Fruit fly (Drosophila melanogaster) whole organism, wandering third instar larva: Measurements from ENCODE around the gene CG8236.

Experiments used
- Abd-B ChIP-seq: fragments of >200 bp; optimal IDR thresholded peaks from 2 replicates; lab custom pipeline; 2017; ENCODE audit warnings: missing biosample characterization, missing genetic modification characterization
- CG32264 ChIP-seq: fragments of 200-800 bp; sonication (Bioruptor generic); optimal IDR thresholded peaks from 2 replicates; lab custom pipeline; 2016; ENCODE audit warnings: missing biosample characterization, missing genetic modification characterization
- CG9705 ChIP-seq: fragments of 200-800 bp; sonication (Bioruptor generic); optimal IDR thresholded peaks from 2 replicates; lab custom pipeline; 2018; ENCODE audit warnings: missing biosample characterization, mild to moderate bottlenecking, missing genetic modification characterization
- CrebA ChIP-seq: fragments of 200-800 bp; sonication (Bioruptor generic); optimal IDR thresholded peaks from 2 replicates; lab custom pipeline; 2016; ENCODE audit warnings: missing biosample characterization, mild to moderate bottlenecking, missing genetic modification characterization, borderline replicate concordance
- Dfd ChIP-seq: fragments of >200 bp; optimal IDR thresholded peaks from 2 replicates; lab custom pipeline; 2017; ENCODE audit warnings: missing biosample characterization, missing genetic modification characterization
- Dif ChIP-seq: fragments of 200-275, 200-300 bp; sonication (Bioruptor generic); optimal IDR thresholded peaks from 2 replicates; lab custom pipeline; 2018; ENCODE audit warnings: missing biosample characterization, missing genetic modification characterization; ENCODE audit not compliant: partially characterized antibody
- GATAd ChIP-seq: sonication (Bioruptor generic); optimal IDR thresholded peaks from 2 replicates; lab custom pipeline; 2016; ENCODE audit warnings: missing biosample characterization, missing genetic modification characterization
- HLH106 ChIP-seq: fragments of 200-800 bp; optimal IDR thresholded peaks from 3 replicates; lab custom pipeline; 2019; ENCODE audit warnings: missing biosample characterization, mild to moderate bottlenecking, missing genetic modification characterization, moderate library complexity
- Hnf4 ChIP-seq: fragments of 200-800 bp; sonication (Bioruptor generic); optimal IDR thresholded peaks from 2 replicates; lab custom pipeline; 2016; ENCODE audit warnings: missing biosample characterization, mild to moderate bottlenecking, missing genetic modification characterization
- Hr78 ChIP-seq: fragments of >200 bp; optimal IDR thresholded peaks from 2 replicates; lab custom pipeline; 2017; ENCODE audit warnings: missing biosample characterization, missing genetic modification characterization
- Hr83 ChIP-seq: fragments of 200-300 bp; sonication (Bioruptor generic); optimal IDR thresholded peaks from 2 replicates; lab custom pipeline; 2016; ENCODE audit warnings: missing biosample characterization, mild to moderate bottlenecking, missing genetic modification characterization, moderate library complexity; ENCODE audit not compliant: poor library complexity, severe bottlenecking
- Jra ChIP-seq: sonication (Bioruptor generic); optimal IDR thresholded peaks from 2 replicates; lab custom pipeline; 2016; ENCODE audit warnings: missing biosample characterization, missing genetic modification characterization
- Mio ChIP-seq: sonication (Bioruptor generic); optimal IDR thresholded peaks from 2 replicates; lab custom pipeline; 2016; ENCODE audit warnings: missing biosample characterization, missing genetic modification characterization
- Myc ChIP-seq: fragments of >200 bp; optimal IDR thresholded peaks from 2 replicates; lab custom pipeline; 2017
- N ChIP-seq: fragments of >200 bp; optimal IDR thresholded peaks from 2 replicates; lab custom pipeline; 2018; ENCODE audit warnings: missing biosample characterization, missing external identifiers, missing genetic modification characterization
- OdsH ChIP-seq: fragments of 200-800 bp; sonication (Bioruptor generic); optimal IDR thresholded peaks from 2 replicates; lab custom pipeline; 2016; ENCODE audit warnings: missing biosample characterization, mild to moderate bottlenecking, missing genetic modification characterization
- Rel ChIP-seq, 2 experiments: fragments of 200-800 bp; sonication (Bioruptor generic) in 1 of 2; optimal IDR thresholded peaks; 2 replicates in 1 of 2; 3 replicates in 1 of 2; lab custom pipeline; 2016 to 2019; ENCODE audit warnings: mild to moderate bottlenecking in 2 of 2, missing biosample characterization in 2 of 2, missing genetic modification characterization in 2 of 2, moderate library complexity in 1 of 2
- Sp1 ChIP-seq: fragments of 200-800 bp; sonication (Bioruptor generic); optimal IDR thresholded peaks from 3 replicates; lab custom pipeline; 2019; ENCODE audit warnings: missing biosample characterization, mild to moderate bottlenecking, missing genetic modification characterization, moderate library complexity
- Vsx2 ChIP-seq: fragments of 200-300, 225-300 bp; sonication (Bioruptor generic); optimal IDR thresholded peaks from 2 replicates; lab custom pipeline; 2018; ENCODE audit warnings: missing biosample characterization, missing genetic modification characterization; ENCODE audit not compliant: partially characterized antibody
- br ChIP-seq: fragments of 200-800 bp; sonication (Bioruptor generic); optimal IDR thresholded peaks from 2 replicates; lab custom pipeline; 2016; ENCODE audit warnings: missing biosample characterization, missing genetic modification characterization
- brk ChIP-seq: fragments of 200-800 bp; sonication (Bioruptor generic); optimal IDR thresholded peaks from 2 replicates; lab custom pipeline; 2016; ENCODE audit warnings: missing biosample characterization, mild to moderate bottlenecking, missing genetic modification characterization
- dl ChIP-seq, 2 experiments: fragments of 175-275, 200-275 bp in 1 of 2; fragments of 200-275 bp in 1 of 2; sonication (Bioruptor generic); optimal IDR thresholded peaks; lab custom pipeline; 2018; ENCODE audit warnings: mild to moderate bottlenecking in 2 of 2, missing biosample characterization in 2 of 2, missing genetic modification characterization in 2 of 2, moderate library complexity in 2 of 2; ENCODE audit not compliant: partially characterized antibody in 2 of 2, insufficient read depth in 1 of 2
- dmrt93B ChIP-seq: fragments of 200-800 bp; sonication (Bioruptor generic); optimal IDR thresholded peaks from 2 replicates; lab custom pipeline; 2018; ENCODE audit warnings: missing biosample characterization, mild to moderate bottlenecking, missing genetic modification characterization
- dsf ChIP-seq: sonication (Bioruptor generic); optimal IDR thresholded peaks from 2 replicates; lab custom pipeline; 2016; ENCODE audit warnings: missing biosample characterization, missing genetic modification characterization, borderline replicate concordance
- ey ChIP-seq: fragments of 200-800 bp; sonication (Bioruptor generic); optimal IDR thresholded peaks from 2 replicates; lab custom pipeline; 2016; ENCODE audit warnings: missing biosample characterization, missing genetic modification characterization
- foxo ChIP-seq, 2 experiments: fragments of 200-800 bp; sonication (Bioruptor generic); optimal IDR thresholded peaks; 2 replicates in 1 of 2; 3 replicates in 1 of 2; lab custom pipeline; 2016 to 2017; ENCODE audit warnings: missing biosample characterization in 2 of 2, missing genetic modification characterization in 2 of 2
- fru ChIP-seq: fragments of 200-800 bp; sonication (Bioruptor generic); optimal IDR thresholded peaks from 3 replicates; lab custom pipeline; 2016; ENCODE audit warnings: missing biosample characterization, mild to moderate bottlenecking, missing genetic modification characterization
- h ChIP-seq: fragments of 200-800 bp; sonication (Bioruptor generic); optimal IDR thresholded peaks from 3 replicates; lab custom pipeline; 2016; ENCODE audit warnings: missing biosample characterization, mild to moderate bottlenecking, missing genetic modification characterization
- jim ChIP-seq: fragments of 175-275, 200-325 bp; sonication (Bioruptor generic); optimal IDR thresholded peaks from 2 replicates; lab custom pipeline; 2016; ENCODE audit warnings: missing biosample characterization, mild to moderate bottlenecking, missing genetic modification characterization
- lola ChIP-seq: fragments of >200 bp; optimal IDR thresholded peaks from 2 replicates; lab custom pipeline; 2017; ENCODE audit warnings: missing biosample characterization, missing genetic modification characterization
- pan ChIP-seq: fragments of >200 bp; optimal IDR thresholded peaks from 2 replicates; lab custom pipeline; 2017
- psq ChIP-seq: fragments of 200-800 bp; sonication (Bioruptor generic); optimal IDR thresholded peaks from 3 replicates; lab custom pipeline; 2017; ENCODE audit warnings: missing biosample characterization, mild to moderate bottlenecking, missing genetic modification characterization, moderate library complexity
- rgr ChIP-seq: fragments of 200-800 bp; sonication (Bioruptor generic); optimal IDR thresholded peaks from 3 replicates; lab custom pipeline; 2016; ENCODE audit warnings: missing biosample characterization, mild to moderate bottlenecking, missing genetic modification characterization
- sage ChIP-seq: fragments of 200-800 bp; sonication (Bioruptor generic); optimal IDR thresholded peaks from 2 replicates; lab custom pipeline; 2016; ENCODE audit warnings: missing biosample characterization, mild to moderate bottlenecking, missing genetic modification characterization
- sv ChIP-seq: fragments of 200-800 bp; sonication (Bioruptor generic); optimal IDR thresholded peaks from 3 replicates; lab custom pipeline; 2016; ENCODE audit warnings: missing biosample characterization, missing genetic modification characterization
- tai ChIP-seq: sonication (Bioruptor generic); optimal IDR thresholded peaks from 2 replicates; lab custom pipeline; 2016; ENCODE audit warnings: missing biosample characterization, missing genetic modification characterization
- usp ChIP-seq: fragments of >200 bp; optimal IDR thresholded peaks from 2 replicates; lab custom pipeline; 2017; ENCODE audit warnings: missing biosample characterization, missing genetic modification characterization
- woc ChIP-seq: sonication (Bioruptor generic); optimal IDR thresholded peaks from 2 replicates; lab custom pipeline; 2016; ENCODE audit warnings: missing biosample characterization, mild to moderate bottlenecking, missing genetic modification characterization

The CG8236 gene

DNA sequence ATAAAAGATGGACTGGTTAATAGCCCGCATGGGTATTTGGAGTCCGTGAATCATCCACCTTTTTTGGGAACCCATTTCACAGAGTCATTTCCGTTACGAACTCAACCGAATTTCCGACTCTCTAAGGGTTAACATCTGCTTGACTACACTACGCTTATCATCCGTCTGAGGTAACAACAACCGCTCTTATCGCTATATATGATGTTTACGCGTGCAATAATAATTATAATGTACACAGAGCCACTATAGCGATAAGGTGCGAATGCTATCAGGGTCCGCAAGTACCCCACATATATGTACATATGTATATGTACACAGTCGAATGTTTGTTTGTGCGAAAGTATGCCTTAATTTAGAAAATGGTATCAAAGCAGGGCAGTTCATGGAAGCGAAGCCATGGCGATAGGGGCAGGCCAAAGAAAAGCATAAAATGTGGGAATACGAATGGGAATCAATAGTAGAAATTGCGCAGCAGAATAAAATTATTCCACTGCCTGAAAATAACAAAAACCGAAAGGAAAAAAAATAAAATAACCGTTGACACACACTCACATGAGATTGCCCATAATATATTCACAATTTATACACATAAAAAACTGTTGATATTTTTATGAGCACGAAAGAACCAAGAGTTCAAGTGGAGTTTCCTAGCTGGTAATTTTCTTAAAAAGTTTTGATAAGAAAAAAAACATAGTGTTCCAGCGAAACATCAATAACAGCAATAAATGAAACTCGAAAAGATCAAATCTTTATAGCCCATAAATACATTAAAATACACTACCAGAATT lies 41.4 kb downstream of the CG8236 start:
- TF ChIP-seq woc (GFP tag; lab: Kevin White, UChicago), result no peak
- TF ChIP-seq h, result peak; percentile 92
- no peak for TF ChIP-seq pan (lab: Kevin White, UChicago)
- peak; percentile 32 for TF ChIP-seq HLH106 (tag; lab: Kevin White, UChicago)
- TF ChIP-seq Jra (GFP tag; lab: Kevin White, UChicago), result peak; percentile 88
- peak; percentile 25 for TF ChIP-seq Mio
- TF ChIP-seq Hr83 (GFP tag; lab: Kevin White, UChicago), result peak; percentile 99
- TF ChIP-seq CG32264 (GFP tag; lab: Kevin White, UChicago), result peak; percentile 49
- TF ChIP-seq rgr (GFP tag; lab: Kevin White, UChicago), result peak; percentile 89
- no peak for TF ChIP-seq CrebA (GFP tag; lab: Kevin White, UChicago)
- TF ChIP-seq sage (GFP tag; lab: Kevin White, UChicago), result peak; percentile 73
- TF ChIP-seq psq (GFP tag; lab: Kevin White, UChicago), result peak; percentile 69
- TF ChIP-seq fru (GFP tag; lab: Kevin White, UChicago), result no peak
- peak in 1 of 2 experiments; percentile 68 for TF ChIP-seq foxo (GFP tag; optimal IDR thresholded peaks at IDR 0.05; lab: Kevin White, UChicago)
- TF ChIP-seq dmrt93B (GFP tag; lab: Kevin White, UChicago), result no peak
- peak; percentile 85 for TF ChIP-seq br (GFP tag; lab: Kevin White, UChicago)
- TF ChIP-seq ey (GFP tag; lab: Kevin White, UChicago), result peak; percentile 42
- TF ChIP-seq dl (GFP tag; optimal IDR thresholded peaks at IDR 0.05; lab: Kevin White, UChicago; ENCODE audit: insufficient read depth in 1 of 2, partially characterized antibody in 2 of 2), result peak in 1 of 2 experiments; percentile 38
- peak; percentile 90 for TF ChIP-seq brk (GFP tag; lab: Kevin White, UChicago)
- peak; percentile 65 for TF ChIP-seq Sp1 (GFP tag; lab: Kevin White, UChicago)
- no peak for TF ChIP-seq Rel (GFP tag; optimal IDR thresholded peaks at IDR 0.05; lab: Kevin White, UChicago)
- TF ChIP-seq Rel (tag; optimal IDR thresholded peaks at IDR 0.05; lab: Kevin White, UChicago), result peak; percentile 75
- peak; percentile 82 for TF ChIP-seq OdsH (GFP tag; lab: Kevin White, UChicago)
- no peak for TF ChIP-seq Vsx2 (GFP tag; lab: Kevin White, UChicago)
- no peak for TF ChIP-seq Dfd
- no peak for TF ChIP-seq GATAd (GFP tag; lab: Kevin White, UChicago)
- peak; percentile 92 for TF ChIP-seq Hnf4
- peak; percentile 61 for TF ChIP-seq dsf (GFP tag; lab: Kevin White, UChicago)
- TF ChIP-seq lola (GFP tag; lab: Kevin White, UChicago), result no peak
- TF ChIP-seq Abd-B (GFP tag; lab: Kevin White, UChicago), result no peak

dm6 chr3R:8811323-8811936 lies 42.2 kb downstream of the CG8236 start:
- peak; percentile 82 for TF ChIP-seq pan (lab: Kevin White, UChicago)
- no peak for TF ChIP-seq Abd-B (GFP tag; lab: Kevin White, UChicago)
- no peak for TF ChIP-seq GATAd (GFP tag; lab: Kevin White, UChicago)
- TF ChIP-seq sage (GFP tag; lab: Kevin White, UChicago), result peak; percentile 97
- TF ChIP-seq N, result no peak
- peak; percentile 76 for TF ChIP-seq Dif
- no peak for TF ChIP-seq Vsx2 (GFP tag; lab: Kevin White, UChicago)
- TF ChIP-seq Mio, result peak; percentile 88
- no peak for TF ChIP-seq Dfd
- peak; percentile 89 for TF ChIP-seq CG9705 (GFP tag; lab: Kevin White, UChicago)
- TF ChIP-seq Jra (GFP tag; lab: Kevin White, UChicago), result peak; percentile 95
- TF ChIP-seq HLH106 (tag; lab: Kevin White, UChicago), result peak; percentile 98
- no peak for TF ChIP-seq jim (GFP tag; lab: Kevin White, UChicago)
- TF ChIP-seq Sp1 (GFP tag; lab: Kevin White, UChicago), result peak; percentile 98
- peak; percentile 99 for TF ChIP-seq rgr (GFP tag; lab: Kevin White, UChicago)
- no peak for TF ChIP-seq lola (GFP tag; lab: Kevin White, UChicago)
- TF ChIP-seq OdsH (GFP tag; lab: Kevin White, UChicago), result peak; percentile 99
- TF ChIP-seq CG32264 (GFP tag; lab: Kevin White, UChicago), result peak; percentile 98
- TF ChIP-seq Hnf4, result peak; percentile 99
- no peak for TF ChIP-seq CrebA (GFP tag; lab: Kevin White, UChicago)
- peak; percentile 97 for TF ChIP-seq brk (GFP tag; lab: Kevin White, UChicago)
- peak; percentile 99 for TF ChIP-seq ey (GFP tag; lab: Kevin White, UChicago)
- no peak for TF ChIP-seq Myc
- TF ChIP-seq br (GFP tag; lab: Kevin White, UChicago), result peak; percentile 99
- TF ChIP-seq dl (GFP tag; optimal IDR thresholded peaks at IDR 0.05; lab: Kevin White, UChicago; ENCODE audit: insufficient read depth in 1 of 2, partially characterized antibody in 2 of 2), result peak in 1 of 2 experiments; percentile 17
- peak; percentile 99 for TF ChIP-seq woc (GFP tag; lab: Kevin White, UChicago)
- peak; percentile 99 for TF ChIP-seq h
- TF ChIP-seq psq (GFP tag; lab: Kevin White, UChicago), result peak; percentile 97
- TF ChIP-seq Hr83 (GFP tag; lab: Kevin White, UChicago), result peak; percentile 59
- TF ChIP-seq foxo (GFP tag; optimal IDR thresholded peaks at IDR 0.05; lab: Kevin White, UChicago), result peak; percentile 95 to 99
- peak; percentile 86 for TF ChIP-seq dsf (GFP tag; lab: Kevin White, UChicago)
- TF ChIP-seq Hr78 (GFP tag; lab: Kevin White, UChicago), result no peak
- TF ChIP-seq fru (GFP tag; lab: Kevin White, UChicago), result peak; percentile 99
- peak; percentile 95 for TF ChIP-seq tai (GFP tag; lab: Kevin White, UChicago)
- TF ChIP-seq sv (GFP tag; lab: Kevin White, UChicago), result peak; percentile 99
- TF ChIP-seq Rel (GFP tag; optimal IDR thresholded peaks at IDR 0.05; lab: Kevin White, UChicago), result peak; percentile 97
- TF ChIP-seq Rel (tag; optimal IDR thresholded peaks at IDR 0.05; lab: Kevin White, UChicago), result peak; percentile 91
- peak; percentile 97 for TF ChIP-seq dmrt93B (GFP tag; lab: Kevin White, UChicago)
- no peak for TF ChIP-seq usp (GFP tag; lab: Kevin White, UChicago)
